Worm (Caenorhabditis elegans): ENCODE data around the gene bar-1.

ce11 chrX:7170575-7171297, at the start of gene bar-1:
- TF ChIP-seq ztf-1 (GFP tag; conservative IDR thresholded peaks at IDR 0.05): no peak
- no peak for TF ChIP-seq ztf-11 (tag; optimal IDR thresholded peaks at IDR 0.05)
- TF ChIP-seq nhr-11 (tag; optimal IDR thresholded peaks at IDR 0.05): no peak
- TF ChIP-seq nhr-25 (tag; optimal IDR thresholded peaks at IDR 0.05): no peak
- no peak for TF ChIP-seq nhr-23 (tag; optimal IDR thresholded peaks at IDR 0.05)
- TF ChIP-seq aly-2 (tag; optimal IDR thresholded peaks at IDR 0.05): no peak
- TF ChIP-seq mdl-1 (tag; optimal IDR thresholded peaks at IDR 0.05): no peak
- TF ChIP-seq egl-27 (tag; optimal IDR thresholded peaks at IDR 0.05): no peak

Measured in whole organism, L2 larva.